Worm (Caenorhabditis elegans) whole organism, young adult: ENCODE results near the gene ZK856.16.

Experiments
- B0336.3 ChIP-seq: fragments of 200-800 bp; sonication (Bioruptor generic); IDR thresholded peaks from 2 replicates; pipeline ENCODE4 v1.3.6; 2022; ENCODE audit warnings: missing genetic modification characterization, missing compliant biosample characterization
- C06A6.2 ChIP-seq: fragments of 200-800 bp; sonication (Bioruptor generic); conservative IDR thresholded peaks from 2 replicates; pipeline ENCODE4 v1.3.6; 2022; ENCODE audit warnings: missing genetic modification characterization, missing compliant biosample characterization
- F23B12.7 ChIP-seq: sonication (generic microtip); optimal IDR thresholded peaks from 2 replicates; lab custom pipeline; 2017; ENCODE audit warnings: missing genetic modification characterization, mild to moderate bottlenecking, missing compliant biosample characterization, antibody characterized with exemption, moderate library complexity; ENCODE audit not compliant: insufficient read depth
- F33H1.4 ChIP-seq: fragments of 200-800 bp; sonication (Bioruptor generic); IDR thresholded peaks from 2 replicates; pipeline ENCODE4 v1.3.6; 2022; ENCODE audit warnings: missing genetic modification reagents, missing genetic modification characterization, missing compliant biosample characterization
- F52B5.7 ChIP-seq: sonication (generic microtip); optimal IDR thresholded peaks from 2 replicates; lab custom pipeline; 2016; ENCODE audit warnings: mild to moderate bottlenecking, missing genetic modification characterization, missing compliant biosample characterization
- F57C9.4 ChIP-seq: sonication (generic microtip); optimal IDR thresholded peaks from 2 replicates; lab custom pipeline; 2017; ENCODE audit warnings: mild to moderate bottlenecking, missing genetic modification characterization, missing compliant biosample characterization
- K11D2.4 ChIP-seq: fragments of 200-800 bp; sonication (Bioruptor generic); IDR thresholded peaks from 2 replicates; pipeline ENCODE4 v1.3.6; 2022; ENCODE audit warnings: missing genetic modification reagents, missing genetic modification characterization, missing compliant biosample characterization
- K12H6.12 ChIP-seq: fragments of 200-800 bp; sonication (Bioruptor generic); optimal IDR thresholded peaks from 2 replicates; lab custom pipeline; 2018; ENCODE audit warnings: mild to moderate bottlenecking, missing genetic modification characterization, missing compliant biosample characterization
- T26A5.8 ChIP-seq: sonication (generic microtip); optimal IDR thresholded peaks from 2 replicates; lab custom pipeline; 2016; ENCODE audit warnings: missing genetic modification characterization, missing compliant biosample characterization
- Y53F4B.3 ChIP-seq: fragments of 200-800 bp; sonication (Bioruptor generic); IDR thresholded peaks from 2 replicates; pipeline ENCODE4 v1.3.6; 2022; ENCODE audit warnings: missing genetic modification reagents, missing genetic modification characterization, missing compliant biosample characterization
- attf-6 ChIP-seq: fragments of 200-800 bp; sonication (Bioruptor generic); IDR thresholded peaks from 2 replicates; pipeline ENCODE4 v1.3.6; 2022; ENCODE audit warnings: missing genetic modification reagents, missing genetic modification characterization, missing compliant biosample characterization
- ccch-3 ChIP-seq: fragments of 200-800 bp; sonication (Bioruptor generic); optimal IDR thresholded peaks from 2 replicates; lab custom pipeline; 2018; ENCODE audit warnings: mild to moderate bottlenecking, missing genetic modification characterization, missing compliant biosample characterization
- cebp-1 ChIP-seq, 2 experiments: fragments of 200-800 bp in 1 of 2; sonication (Bioruptor generic) in 1 of 2; sonication (generic microtip) in 1 of 2; IDR thresholded peaks in 1 of 2; optimal IDR thresholded peaks in 1 of 2; 2 replicates each; pipeline versions ENCODE4 v1.3.6 to Lab custom; 2017 to 2022; ENCODE audit warnings: missing compliant biosample characterization in 2 of 2, missing genetic modification characterization in 2 of 2, mild to moderate bottlenecking in 1 of 2, missing genetic modification reagents in 1 of 2, moderate library complexity in 1 of 2
- ceh-40 ChIP-seq: fragments of 200-800 bp; sonication (Bioruptor generic); IDR thresholded peaks from 2 replicates; pipeline ENCODE4 v1.3.6; 2022; ENCODE audit warnings: missing genetic modification characterization, missing compliant biosample characterization
- dox-1 ChIP-seq: fragments of 200-800 bp; sonication (Bioruptor generic); IDR thresholded peaks from 2 replicates; pipeline ENCODE4 v1.3.6; 2022; ENCODE audit warnings: missing genetic modification reagents, missing genetic modification characterization, missing compliant biosample characterization
- dpff-1 ChIP-seq: sonication (generic microtip); optimal IDR thresholded peaks from 2 replicates; lab custom pipeline; 2017; ENCODE audit warnings: mild to moderate bottlenecking, missing genetic modification characterization, missing compliant biosample characterization
- ets-4 ChIP-seq: fragments of 200-800 bp; sonication (Bioruptor generic); optimal IDR thresholded peaks from 2 replicates; lab custom pipeline; 2018; ENCODE audit warnings: mild to moderate bottlenecking, missing genetic modification characterization, missing compliant biosample characterization
- hlh-26 ChIP-seq: fragments of 200-800 bp; sonication (Bioruptor generic); conservative IDR thresholded peaks from 2 replicates; pipeline ENCODE4 v1.3.6; 2022; ENCODE audit warnings: missing genetic modification reagents, missing genetic modification characterization, missing compliant biosample characterization
- let-526 ChIP-seq: fragments of 200-800 bp; sonication (Bioruptor generic); IDR thresholded peaks from 2 replicates; pipeline ENCODE4 v1.3.6; 2022; ENCODE audit warnings: missing genetic modification reagents, missing genetic modification characterization, missing compliant biosample characterization
- lin-26 ChIP-seq: fragments of 200-800 bp; sonication (Bioruptor generic); IDR thresholded peaks from 2 replicates; pipeline ENCODE4 v1.3.6; 2022; ENCODE audit warnings: missing genetic modification reagents, missing genetic modification characterization, missing compliant biosample characterization
- lin-54 ChIP-seq: fragments of 200-800 bp; sonication (Bioruptor generic); optimal IDR thresholded peaks from 2 replicates; lab custom pipeline; 2018; ENCODE audit warnings: mild to moderate bottlenecking, missing genetic modification characterization, missing compliant biosample characterization
- madf-8 ChIP-seq: fragments of 200-800 bp; sonication (Bioruptor generic); conservative IDR thresholded peaks from 2 replicates; pipeline ENCODE4 v1.3.6; 2022; ENCODE audit warnings: missing genetic modification reagents, missing genetic modification characterization, missing compliant biosample characterization
- mcd-1 ChIP-seq: fragments of 200-800 bp; sonication (Bioruptor generic); IDR thresholded peaks from 2 replicates; pipeline ENCODE4 v1.3.6; 2022; ENCODE audit warnings: missing genetic modification reagents, missing genetic modification characterization, missing compliant biosample characterization
- mxl-1 ChIP-seq: sonication (generic microtip); optimal IDR thresholded peaks from 2 replicates; lab custom pipeline; 2016; ENCODE audit warnings: missing genetic modification characterization, missing compliant biosample characterization
- nhr-120 ChIP-seq: fragments of 200-800 bp; sonication (Bioruptor generic); IDR thresholded peaks from 2 replicates; pipeline ENCODE4 v1.3.6; 2022; ENCODE audit warnings: missing genetic modification characterization, missing compliant biosample characterization
- nhr-80 ChIP-seq: sonication (generic microtip); optimal IDR thresholded peaks from 2 replicates; lab custom pipeline; 2016; ENCODE audit warnings: missing genetic modification characterization, missing compliant biosample characterization
- pha-4 ChIP-seq: fragments of 150-350 bp; sonication (generic microtip); optimal IDR thresholded peaks from 2 replicates; lab custom pipeline; 2014; ENCODE audit warnings: missing biosample characterization, missing genetic modification reagents, missing genetic modification characterization
- repo-1 ChIP-seq: sonication (generic microtip); optimal IDR thresholded peaks from 2 replicates; lab custom pipeline; 2017; ENCODE audit warnings: mild to moderate bottlenecking, missing genetic modification characterization, missing compliant biosample characterization
- sdz-38 ChIP-seq: sonication (generic microtip); optimal IDR thresholded peaks from 2 replicates; lab custom pipeline; 2016; ENCODE audit warnings: missing genotype, missing genetic modification characterization, missing compliant biosample characterization
- snpc-4 ChIP-seq, 5 experiments: fragments of 150-350 bp in 1 of 5; sonication (generic microtip) in 4 of 5; optimal IDR thresholded peaks; 2 replicates each; lab custom pipeline; 2014 to 2018; ENCODE audit warnings: missing genetic modification characterization in 5 of 5, missing biosample characterization in 3 of 5, antibody characterized with exemption in 2 of 5, mild to moderate bottlenecking in 2 of 5, missing compliant biosample characterization in 2 of 5, missing genotype in 2 of 5, moderate library complexity in 2 of 5, missing genetic modification reagents in 1 of 5
- sptf-2 ChIP-seq: fragments of 200-800 bp; sonication (Bioruptor generic); optimal IDR thresholded peaks from 2 replicates; lab custom pipeline; 2018; ENCODE audit warnings: mild to moderate bottlenecking, missing genetic modification characterization, missing compliant biosample characterization
- tbp1 ChIP-seq: fragments of 200-800 bp; sonication (Bioruptor generic); optimal IDR thresholded peaks from 2 replicates; lab custom pipeline; 2018; ENCODE audit warnings: mild to moderate bottlenecking, missing genetic modification characterization, missing compliant biosample characterization
- tlf-1 ChIP-seq: fragments of 200-800 bp; sonication (Bioruptor generic); optimal IDR thresholded peaks from 2 replicates; lab custom pipeline; 2018; ENCODE audit warnings: mild to moderate bottlenecking, missing genetic modification characterization, missing compliant biosample characterization
- unc-62 ChIP-seq: fragments of 150-350 bp; optimal IDR thresholded peaks from 2 replicates; lab custom pipeline; 2014; ENCODE audit warnings: missing biosample characterization, missing genetic modification reagents, missing genetic modification characterization
- ztf-3 ChIP-seq: fragments of 200-800 bp; sonication (Bioruptor generic); optimal IDR thresholded peaks from 2 replicates; lab custom pipeline; 2018; ENCODE audit warnings: mild to moderate bottlenecking, missing genetic modification characterization, missing compliant biosample characterization

Gene ZK856.16

ce11 chrV:10230932-10231331 lies 25.5 kb upstream of the ZK856.16 start, which contains the start of gene fipr-6:
TSS of gene fipr-6 (plus strand) at chrV:10231232.
- TF ChIP-seq mcd-1 (GFP tag; lab: Robert Waterston, UW) (no peak), madf-8 (GFP tag; lab: Robert Waterston, UW) (no peak), T26A5.8 (tag; lab: Kevin White, UChicago) (no peak), tbp1 (no peak), unc-62 (GFP tag; lab: Kevin White, UChicago) (no peak), let-526 (GFP tag; lab: Robert Waterston, UW) (no peak)

ce11 chrV:10229222-10229879 lies 24.0 kb upstream of the ZK856.16 start, which contains the start of the genes pyt-1 and fipr-7:
TSS of gene pyt-1 (minus strand) at chrV:10229322.
TSS of gene fipr-7 (plus strand) at chrV:10229829.
- no peak for TF ChIP-seq sdz-38 (tag; lab: Kevin White, UChicago)
- TF ChIP-seq mcd-1 (GFP tag; lab: Robert Waterston, UW), result no peak
- TF ChIP-seq hlh-26 (GFP tag; lab: Robert Waterston, UW), result no peak
- TF ChIP-seq F23B12.7, result no peak
- TF ChIP-seq lin-54, result no peak
- TF ChIP-seq ets-4 (GFP tag; lab: Kevin White, UChicago), result no peak
- TF ChIP-seq madf-8 (GFP tag; lab: Robert Waterston, UW), result no peak
- TF ChIP-seq F52B5.7, result no peak
- no peak for TF ChIP-seq F33H1.4 (GFP tag; lab: Robert Waterston, UW)
- no peak for TF ChIP-seq repo-1 (tag; lab: Kevin White, UChicago)
- TF ChIP-seq attf-6, result no peak
- TF ChIP-seq ztf-3, result no peak
- no peak for TF ChIP-seq ccch-3 (GFP tag; lab: Kevin White, UChicago)
- no peak for TF ChIP-seq B0336.3 (GFP tag; lab: Robert Waterston, UW)
- TF ChIP-seq pha-4, result no peak
- no peak for TF ChIP-seq snpc-4 (GFP tag; optimal IDR thresholded peaks at IDR 0.05; lab: Kevin White, UChicago)
- no peak for TF ChIP-seq snpc-4 (tag; optimal IDR thresholded peaks at IDR 0.05; lab: Kevin White, UChicago)
- no peak for TF ChIP-seq K12H6.12 (tag; lab: Kevin White, UChicago)
- no peak for TF ChIP-seq ceh-40 (GFP tag; lab: Robert Waterston, UW)
- no peak for TF ChIP-seq sptf-2 (GFP tag; lab: Kevin White, UChicago)
- no peak for TF ChIP-seq F57C9.4

- TF ChIP-seq mxl-1 (tag; lab: Kevin White, UChicago) (no peak), K11D2.4 (GFP tag; lab: Robert Waterston, UW) (no peak), lin-26 (GFP tag; lab: Robert Waterston, UW) (no peak), dpff-1 (tag; lab: Kevin White, UChicago) (no peak), nhr-80 (tag; lab: Kevin White, UChicago) (no peak), dox-1 (GFP tag; lab: Robert Waterston, UW) (no peak), ccch-3 (GFP tag; lab: Kevin White, UChicago) (no peak), unc-62 (GFP tag; lab: Kevin White, UChicago) (no peak), sptf-2 (GFP tag; lab: Kevin White, UChicago) (no peak), nhr-120 (GFP tag; lab: Robert Waterston, UW) (no peak), tlf-1 (GFP tag; lab: Kevin White, UChicago) (no peak), Y53F4B.3 (GFP tag; lab: Robert Waterston, UW) (no peak), F33H1.4 (GFP tag; lab: Robert Waterston, UW) (no peak), cebp-1 (GFP tag; IDR thresholded peaks at IDR 0.05; lab: Robert Waterston, UW) (no peak), cebp-1 (tag; optimal IDR thresholded peaks at IDR 0.05; lab: Kevin White, UChicago) (no peak), C06A6.2 (GFP tag; lab: Robert Waterston, UW) (no peak)
These were observed 23.0 kb upstream of the ZK856.16 start, which contains the start of gene fipr-4 for ce11 chrV:10228360-10228759. TSS of gene fipr-4 (minus strand) at chrV:10228460.
